Worm (Caenorhabditis elegans) whole organism, midembryonic: ENCODE data around the gene nas-15.

Source experiments
- T22C8.4 ChIP-seq: fragments of 200-800 bp; sonication (Bioruptor generic); IDR thresholded peaks from 2 replicates; pipeline ENCODE4 v1.3.6; 2022; ENCODE audit warnings: missing genetic modification characterization, missing compliant biosample characterization
- cog-1 ChIP-seq: sonication (generic microtip); optimal IDR thresholded peaks from 2 replicates; lab custom pipeline; 2016; ENCODE audit warnings: missing genetic modification characterization, missing compliant biosample characterization
- flt-1 ChIP-seq: fragments of 200-800 bp; sonication (Bioruptor generic); IDR thresholded peaks from 2 replicates; pipeline ENCODE4 v1.3.6; 2022; ENCODE audit warnings: missing genetic modification characterization, missing compliant biosample characterization
- ztf-23 ChIP-seq: fragments of 200-800 bp; sonication (Bioruptor generic); IDR thresholded peaks from 2 replicates; pipeline ENCODE4 v1.3.6; 2022; ENCODE audit warnings: missing genetic modification reagents, missing genetic modification characterization, missing compliant biosample characterization

ce11 chrX:780027-780426, 2.5 kb downstream of the nas-15 start:
- TF ChIP-seq T22C8.4: no peak
- no peak for TF ChIP-seq flt-1 (GFP tag; lab: Robert Waterston, UW)
- no peak for TF ChIP-seq cog-1 (tag; lab: Kevin White, UChicago)
- TF ChIP-seq ztf-23 (GFP tag; lab: Robert Waterston, UW): no peak
